Fruit fly (Drosophila melanogaster) whole organism, embryonic: ENCODE data around the gene CG14273.

Experiments used
- Aef1 ChIP-seq: fragments of 200-800 bp; sonication (Bioruptor generic); IDR thresholded peaks from 3 replicates; pipeline ENCODE4 v1.3.6; 2022; ENCODE audit warnings: missing biosample characterization, missing genetic modification characterization
- CG12236 ChIP-seq: fragments of 200-800 bp; sonication (Bioruptor generic); optimal IDR thresholded peaks from 2 replicates; lab custom pipeline; 2016; ENCODE audit warnings: missing biosample characterization, missing genetic modification characterization
- CrebB ChIP-seq: fragments of 200-800 bp; sonication (Bioruptor generic); optimal IDR thresholded peaks from 3 replicates; lab custom pipeline; 2018; ENCODE audit warnings: missing biosample characterization, mild to moderate bottlenecking, missing genetic modification characterization
- Max ChIP-seq: fragments of 200-800 bp; sonication (Bioruptor generic); optimal IDR thresholded peaks from 2 replicates; lab custom pipeline; 2016; ENCODE audit warnings: missing biosample characterization, mild to moderate bottlenecking, missing genetic modification characterization
- az2 ChIP-seq: fragments of 200-800 bp; sonication (Bioruptor generic); optimal IDR thresholded peaks from 3 replicates; lab custom pipeline; 2016; ENCODE audit warnings: missing biosample characterization, missing genetic modification characterization
- ssp ChIP-seq: fragments of 200-800 bp; sonication (Bioruptor generic); IDR thresholded peaks from 2 replicates; pipeline ENCODE4 v1.3.6; 2022; ENCODE audit warnings: missing biosample characterization, missing genetic modification characterization

- TF ChIP-seq CrebB (tag; lab: Kevin White, UChicago) (no peak), CG12236 (GFP tag; lab: Kevin White, UChicago) (no peak), ssp (GFP tag; lab: Robert Waterston, UW) (no peak), Max (GFP tag; lab: Kevin White, UChicago) (no peak), Aef1 (GFP tag; lab: Robert Waterston, UW) (no peak), az2 (GFP tag; lab: Kevin White, UChicago) (no peak)
Observed at dm6 chr2L:8327272-8327555, 15.3 kb upstream of the CG14273 start, which contains the start of gene CG14275.
